Fruit fly (Drosophila melanogaster) S2 (cell line): ENCODE measurements around the gene CG31937.

Experiments
- CG8478 ChIP-seq: fragments of >200 bp; optimal IDR thresholded peaks from 2 replicates; lab custom pipeline; 2018
- CTCF ChIP-seq, 2 experiments: fragments of >200 bp; optimal IDR thresholded peaks; 2 replicates each; lab custom pipeline; 2018

dm6 chr2L:1708110-1708509 is 21.6 kb upstream of the CG31937 start:
- TF ChIP-seq CG8478 (lab: Kevin White, UChicago), result no peak
- TF ChIP-seq CTCF (optimal IDR thresholded peaks at IDR 0.05; lab: Kevin White, UChicago), result no peak
